Worm (Caenorhabditis elegans): ENCODE results near the gene sri-36.

ce11 chrII:2610202-2610912 lies 25.0 kb upstream of the sri-36 start, which contains the start of gene sri-38:
- TF ChIP-seq ztf-11 (tag; optimal IDR thresholded peaks at IDR 0.05) (no peak), nhr-12 (tag; optimal IDR thresholded peaks at IDR 0.05) (no peak)
